Fruit fly (Drosophila melanogaster) whole organism, wandering third instar larva: ENCODE data around the gene kat80.

Experiments
- Abd-B ChIP-seq: fragments of >200 bp; optimal IDR thresholded peaks from 2 replicates; lab custom pipeline; 2017; ENCODE audit warnings: missing biosample characterization, missing genetic modification characterization
- CG32264 ChIP-seq: fragments of 200-800 bp; sonication (Bioruptor generic); optimal IDR thresholded peaks from 2 replicates; lab custom pipeline; 2016; ENCODE audit warnings: missing biosample characterization, missing genetic modification characterization
- CG9705 ChIP-seq: fragments of 200-800 bp; sonication (Bioruptor generic); optimal IDR thresholded peaks from 2 replicates; lab custom pipeline; 2018; ENCODE audit warnings: missing biosample characterization, mild to moderate bottlenecking, missing genetic modification characterization
- CrebA ChIP-seq: fragments of 200-800 bp; sonication (Bioruptor generic); optimal IDR thresholded peaks from 2 replicates; lab custom pipeline; 2016; ENCODE audit warnings: missing biosample characterization, mild to moderate bottlenecking, missing genetic modification characterization, borderline replicate concordance
- Dfd ChIP-seq: fragments of >200 bp; optimal IDR thresholded peaks from 2 replicates; lab custom pipeline; 2017; ENCODE audit warnings: missing biosample characterization, missing genetic modification characterization
- Dif ChIP-seq: fragments of 200-275, 200-300 bp; sonication (Bioruptor generic); optimal IDR thresholded peaks from 2 replicates; lab custom pipeline; 2018; ENCODE audit warnings: missing biosample characterization, missing genetic modification characterization; ENCODE audit not compliant: partially characterized antibody
- GATAd ChIP-seq: sonication (Bioruptor generic); optimal IDR thresholded peaks from 2 replicates; lab custom pipeline; 2016; ENCODE audit warnings: missing biosample characterization, missing genetic modification characterization
- HLH106 ChIP-seq: fragments of 200-800 bp; optimal IDR thresholded peaks from 3 replicates; lab custom pipeline; 2019; ENCODE audit warnings: missing biosample characterization, mild to moderate bottlenecking, missing genetic modification characterization, moderate library complexity
- Hnf4 ChIP-seq: fragments of 200-800 bp; sonication (Bioruptor generic); optimal IDR thresholded peaks from 2 replicates; lab custom pipeline; 2016; ENCODE audit warnings: missing biosample characterization, mild to moderate bottlenecking, missing genetic modification characterization
- Hr78 ChIP-seq: fragments of >200 bp; optimal IDR thresholded peaks from 2 replicates; lab custom pipeline; 2017; ENCODE audit warnings: missing biosample characterization, missing genetic modification characterization
- Hr83 ChIP-seq: fragments of 200-300 bp; sonication (Bioruptor generic); optimal IDR thresholded peaks from 2 replicates; lab custom pipeline; 2016; ENCODE audit warnings: missing biosample characterization, mild to moderate bottlenecking, missing genetic modification characterization, moderate library complexity; ENCODE audit not compliant: poor library complexity, severe bottlenecking
- Jra ChIP-seq: sonication (Bioruptor generic); optimal IDR thresholded peaks from 2 replicates; lab custom pipeline; 2016; ENCODE audit warnings: missing biosample characterization, missing genetic modification characterization
- Mio ChIP-seq: sonication (Bioruptor generic); optimal IDR thresholded peaks from 2 replicates; lab custom pipeline; 2016; ENCODE audit warnings: missing biosample characterization, missing genetic modification characterization
- Myc ChIP-seq: fragments of >200 bp; optimal IDR thresholded peaks from 2 replicates; lab custom pipeline; 2017
- N ChIP-seq: fragments of >200 bp; optimal IDR thresholded peaks from 2 replicates; lab custom pipeline; 2018; ENCODE audit warnings: missing biosample characterization, missing external identifiers, missing genetic modification characterization
- OdsH ChIP-seq: fragments of 200-800 bp; sonication (Bioruptor generic); optimal IDR thresholded peaks from 2 replicates; lab custom pipeline; 2016; ENCODE audit warnings: missing biosample characterization, mild to moderate bottlenecking, missing genetic modification characterization
- Rel ChIP-seq, 2 experiments: fragments of 200-800 bp; sonication (Bioruptor generic) in 1 of 2; optimal IDR thresholded peaks; 2 replicates in 1 of 2; 3 replicates in 1 of 2; lab custom pipeline; 2016 to 2019; ENCODE audit warnings: mild to moderate bottlenecking in 2 of 2, missing biosample characterization in 2 of 2, missing genetic modification characterization in 2 of 2, moderate library complexity in 1 of 2
- Sp1 ChIP-seq: fragments of 200-800 bp; sonication (Bioruptor generic); optimal IDR thresholded peaks from 3 replicates; lab custom pipeline; 2019; ENCODE audit warnings: missing biosample characterization, mild to moderate bottlenecking, missing genetic modification characterization, moderate library complexity
- Vsx2 ChIP-seq: fragments of 200-300, 225-300 bp; sonication (Bioruptor generic); optimal IDR thresholded peaks from 2 replicates; lab custom pipeline; 2018; ENCODE audit warnings: missing biosample characterization, missing genetic modification characterization; ENCODE audit not compliant: partially characterized antibody
- br ChIP-seq: fragments of 200-800 bp; sonication (Bioruptor generic); optimal IDR thresholded peaks from 2 replicates; lab custom pipeline; 2016; ENCODE audit warnings: missing biosample characterization, missing genetic modification characterization
- brk ChIP-seq: fragments of 200-800 bp; sonication (Bioruptor generic); optimal IDR thresholded peaks from 2 replicates; lab custom pipeline; 2016; ENCODE audit warnings: missing biosample characterization, mild to moderate bottlenecking, missing genetic modification characterization
- dl ChIP-seq, 2 experiments: fragments of 175-275, 200-275 bp in 1 of 2; fragments of 200-275 bp in 1 of 2; sonication (Bioruptor generic); optimal IDR thresholded peaks; lab custom pipeline; 2018; ENCODE audit warnings: mild to moderate bottlenecking in 2 of 2, missing biosample characterization in 2 of 2, missing genetic modification characterization in 2 of 2, moderate library complexity in 2 of 2; ENCODE audit not compliant: partially characterized antibody in 2 of 2, insufficient read depth in 1 of 2
- dmrt93B ChIP-seq: fragments of 200-800 bp; sonication (Bioruptor generic); optimal IDR thresholded peaks from 2 replicates; lab custom pipeline; 2018; ENCODE audit warnings: missing biosample characterization, mild to moderate bottlenecking, missing genetic modification characterization
- dsf ChIP-seq: sonication (Bioruptor generic); optimal IDR thresholded peaks from 2 replicates; lab custom pipeline; 2016; ENCODE audit warnings: missing biosample characterization, missing genetic modification characterization, borderline replicate concordance
- ey ChIP-seq: fragments of 200-800 bp; sonication (Bioruptor generic); optimal IDR thresholded peaks from 2 replicates; lab custom pipeline; 2016; ENCODE audit warnings: missing biosample characterization, missing genetic modification characterization
- foxo ChIP-seq, 2 experiments: fragments of 200-800 bp; sonication (Bioruptor generic); optimal IDR thresholded peaks; 2 replicates in 1 of 2; 3 replicates in 1 of 2; lab custom pipeline; 2016 to 2017; ENCODE audit warnings: missing biosample characterization in 2 of 2, missing genetic modification characterization in 2 of 2
- fru ChIP-seq: fragments of 200-800 bp; sonication (Bioruptor generic); optimal IDR thresholded peaks from 3 replicates; lab custom pipeline; 2016; ENCODE audit warnings: missing biosample characterization, mild to moderate bottlenecking, missing genetic modification characterization
- h ChIP-seq: fragments of 200-800 bp; sonication (Bioruptor generic); optimal IDR thresholded peaks from 3 replicates; lab custom pipeline; 2016; ENCODE audit warnings: missing biosample characterization, mild to moderate bottlenecking, missing genetic modification characterization
- jim ChIP-seq: fragments of 175-275, 200-325 bp; sonication (Bioruptor generic); optimal IDR thresholded peaks from 2 replicates; lab custom pipeline; 2016; ENCODE audit warnings: missing biosample characterization, mild to moderate bottlenecking, missing genetic modification characterization
- lola ChIP-seq: fragments of >200 bp; optimal IDR thresholded peaks from 2 replicates; lab custom pipeline; 2017; ENCODE audit warnings: missing biosample characterization, missing genetic modification characterization
- pan ChIP-seq: fragments of >200 bp; optimal IDR thresholded peaks from 2 replicates; lab custom pipeline; 2017
- psq ChIP-seq: fragments of 200-800 bp; sonication (Bioruptor generic); optimal IDR thresholded peaks from 3 replicates; lab custom pipeline; 2017; ENCODE audit warnings: missing biosample characterization, mild to moderate bottlenecking, missing genetic modification characterization, moderate library complexity
- rgr ChIP-seq: fragments of 200-800 bp; sonication (Bioruptor generic); optimal IDR thresholded peaks from 3 replicates; lab custom pipeline; 2016; ENCODE audit warnings: missing biosample characterization, mild to moderate bottlenecking, missing genetic modification characterization
- sage ChIP-seq: fragments of 200-800 bp; sonication (Bioruptor generic); optimal IDR thresholded peaks from 2 replicates; lab custom pipeline; 2016; ENCODE audit warnings: missing biosample characterization, mild to moderate bottlenecking, missing genetic modification characterization
- sv ChIP-seq: fragments of 200-800 bp; sonication (Bioruptor generic); optimal IDR thresholded peaks from 3 replicates; lab custom pipeline; 2016; ENCODE audit warnings: missing biosample characterization, missing genetic modification characterization
- tai ChIP-seq: sonication (Bioruptor generic); optimal IDR thresholded peaks from 2 replicates; lab custom pipeline; 2016; ENCODE audit warnings: missing biosample characterization, missing genetic modification characterization
- usp ChIP-seq: fragments of >200 bp; optimal IDR thresholded peaks from 2 replicates; lab custom pipeline; 2017; ENCODE audit warnings: missing biosample characterization, missing genetic modification characterization
- woc ChIP-seq: sonication (Bioruptor generic); optimal IDR thresholded peaks from 2 replicates; lab custom pipeline; 2016; ENCODE audit warnings: missing biosample characterization, mild to moderate bottlenecking, missing genetic modification characterization

kat80 gene

dm6 chrX:16288492-16288964 is 12.5 kb upstream of the kat80 start, which contains the start of the genes CG32576 and caz (continued):
- TF ChIP-seq sv (no peak), Hnf4 (GFP tag; lab: Kevin White, UChicago) (peak; percentile 63), brk (GFP tag; lab: Kevin White, UChicago) (peak; percentile 33), foxo (GFP tag; optimal IDR thresholded peaks at IDR 0.05; lab: Kevin White, UChicago) (peak in 1 of 2 experiments; percentile 60), Myc (lab: Kevin White, UChicago) (peak; percentile 13)

- TF ChIP-seq Sp1 (GFP tag; lab: Kevin White, UChicago) (peak; percentile 26), Hnf4 (GFP tag; lab: Kevin White, UChicago) (peak; percentile 49), HLH106 (tag; lab: Kevin White, UChicago) (peak; percentile 24), Hr78 (GFP tag; lab: Kevin White, UChicago) (no peak), dl (GFP tag; optimal IDR thresholded peaks at IDR 0.05; lab: Kevin White, UChicago; ENCODE audit: insufficient read depth in 1 of 2, partially characterized antibody in 2 of 2) (no peak), Rel (GFP tag; optimal IDR thresholded peaks at IDR 0.05; lab: Kevin White, UChicago) (no peak), Rel (tag; optimal IDR thresholded peaks at IDR 0.05; lab: Kevin White, UChicago) (peak; percentile 18), foxo (GFP tag; optimal IDR thresholded peaks at IDR 0.05; lab: Kevin White, UChicago) (peak in 1 of 2 experiments; percentile 42), Vsx2 (no peak), br (GFP tag; lab: Kevin White, UChicago) (peak; percentile 25), Dif (GFP tag; lab: Kevin White, UChicago) (no peak), dsf (peak; percentile 15), tai (peak; percentile 59), h (GFP tag; lab: Kevin White, UChicago) (peak; percentile 53), Jra (GFP tag; lab: Kevin White, UChicago) (peak; percentile 55), CrebA (GFP tag; lab: Kevin White, UChicago) (no peak), Myc (lab: Kevin White, UChicago) (no peak), woc (peak; percentile 27), Hr83 (GFP tag; lab: Kevin White, UChicago) (peak; percentile 70), pan (lab: Kevin White, UChicago) (no peak), rgr (GFP tag; lab: Kevin White, UChicago) (peak; percentile 58)
Observed at dm6 chrX:16286083-16286666, 10.2 kb upstream of the kat80 start, which contains the start of gene UQCR-14. Gene UQCR-14, plus strand, starts transcription at chrX:16286288.

dm6 chrX:16285186-16285585 is 9.2 kb upstream of the kat80 start:
- TF ChIP-seq sage (GFP tag; lab: Kevin White, UChicago), result no peak
- TF ChIP-seq Mio (GFP tag; lab: Kevin White, UChicago), result no peak
- no peak for TF ChIP-seq dsf
- TF ChIP-seq Sp1 (GFP tag; lab: Kevin White, UChicago), result peak; percentile 6
- no peak for TF ChIP-seq psq (GFP tag; lab: Kevin White, UChicago)
- TF ChIP-seq br (GFP tag; lab: Kevin White, UChicago), result peak; percentile 2
- TF ChIP-seq HLH106 (tag; lab: Kevin White, UChicago), result peak; percentile 35
- no peak for TF ChIP-seq dmrt93B (GFP tag; lab: Kevin White, UChicago)
- TF ChIP-seq Hr78 (GFP tag; lab: Kevin White, UChicago), result no peak
- TF ChIP-seq Vsx2, result no peak
- TF ChIP-seq woc, result no peak
- no peak for TF ChIP-seq sv
- TF ChIP-seq OdsH, result peak; percentile 15
- no peak for TF ChIP-seq Myc (lab: Kevin White, UChicago)
- TF ChIP-seq dl (GFP tag; optimal IDR thresholded peaks at IDR 0.05; lab: Kevin White, UChicago; ENCODE audit: insufficient read depth in 1 of 2, partially characterized antibody in 2 of 2), result no peak
- peak; percentile 1 for TF ChIP-seq ey (GFP tag; lab: Kevin White, UChicago)
- no peak for TF ChIP-seq tai
- TF ChIP-seq usp (GFP tag; lab: Kevin White, UChicago), result no peak
- TF ChIP-seq pan (lab: Kevin White, UChicago), result no peak
- peak; percentile 19 for TF ChIP-seq rgr (GFP tag; lab: Kevin White, UChicago)
- no peak for TF ChIP-seq N (GFP tag; lab: Kevin White, UChicago)
- TF ChIP-seq Abd-B (GFP tag; lab: Kevin White, UChicago), result no peak
- TF ChIP-seq brk (GFP tag; lab: Kevin White, UChicago), result no peak
- no peak for TF ChIP-seq Rel (GFP tag; optimal IDR thresholded peaks at IDR 0.05; lab: Kevin White, UChicago)
- no peak for TF ChIP-seq Rel (tag; optimal IDR thresholded peaks at IDR 0.05; lab: Kevin White, UChicago)
- no peak for TF ChIP-seq lola (GFP tag; lab: Kevin White, UChicago)
- TF ChIP-seq h (GFP tag; lab: Kevin White, UChicago), result peak; percentile 25
- no peak for TF ChIP-seq Dfd (GFP tag; lab: Kevin White, UChicago)
- no peak for TF ChIP-seq GATAd (GFP tag; lab: Kevin White, UChicago)
- no peak for TF ChIP-seq Hr83 (GFP tag; lab: Kevin White, UChicago)
- peak in 1 of 2 experiments; percentile 42 for TF ChIP-seq foxo (GFP tag; optimal IDR thresholded peaks at IDR 0.05; lab: Kevin White, UChicago)
- TF ChIP-seq CG9705 (GFP tag; lab: Kevin White, UChicago), result no peak
- TF ChIP-seq Hnf4 (GFP tag; lab: Kevin White, UChicago), result no peak
- TF ChIP-seq fru (GFP tag; lab: Kevin White, UChicago), result peak; percentile 33
- TF ChIP-seq CrebA (GFP tag; lab: Kevin White, UChicago), result no peak
- TF ChIP-seq Jra (GFP tag; lab: Kevin White, UChicago), result no peak
- no peak for TF ChIP-seq jim (GFP tag; lab: Kevin White, UChicago)
- TF ChIP-seq CG32264, result no peak
- TF ChIP-seq Dif (GFP tag; lab: Kevin White, UChicago), result no peak
